Worm (Caenorhabditis elegans): ENCODE data around the gene col-103.

DNA sequence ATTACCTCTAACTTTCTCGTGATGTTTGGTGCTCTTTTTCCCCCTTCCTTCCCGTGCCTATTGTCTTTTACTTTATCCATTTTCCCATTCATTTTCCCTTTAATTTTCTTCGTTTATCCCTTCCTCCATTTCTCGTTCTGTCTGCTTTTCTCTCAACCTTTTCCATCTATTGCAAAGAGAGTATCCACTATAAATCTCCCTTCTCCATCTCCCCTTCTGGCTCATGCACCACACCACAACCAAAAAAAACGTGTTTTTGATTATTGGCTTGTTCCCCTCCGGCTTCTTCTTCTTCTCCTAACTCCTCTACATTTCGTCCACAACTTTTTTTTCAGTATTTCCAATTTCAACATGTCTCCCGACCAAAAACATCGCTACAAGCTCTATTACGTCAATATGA lies 3.2 kb downstream of the col-103 start, which contains the start of gene gst-40:
- no peak for TF ChIP-seq nhr-28 (tag; optimal IDR thresholded peaks at IDR 0.05)
- no peak for TF ChIP-seq egl-13 (tag; optimal IDR thresholded peaks at IDR 0.05)
- no peak for TF ChIP-seq alr-1 (tag; optimal IDR thresholded peaks at IDR 0.05; ENCODE audit: borderline replicate concordance)
- no peak for TF ChIP-seq nhr-76 (tag; optimal IDR thresholded peaks at IDR 0.05)
- no peak for TF ChIP-seq fkh-10 (GFP tag; optimal IDR thresholded peaks at IDR 0.05)
- TF ChIP-seq nhr-85 (tag), result no peak
- TF ChIP-seq ama-1 (optimal IDR thresholded peaks at IDR 0.05), result no peak
- TF ChIP-seq pax-3 (tag; optimal IDR thresholded peaks at IDR 0.05), result no peak
- TF ChIP-seq tbx-2 (tag; optimal IDR thresholded peaks at IDR 0.05), result peak; percentile 5
- TF ChIP-seq lin-39 (tag; optimal IDR thresholded peaks at IDR 0.05), result no peak
- TF ChIP-seq ztf-11 (tag; optimal IDR thresholded peaks at IDR 0.05), result no peak
- no peak for TF ChIP-seq sup-37 (GFP tag; optimal IDR thresholded peaks at IDR 0.05)
- no peak for TF ChIP-seq zag-1 (tag; optimal IDR thresholded peaks at IDR 0.05)
- no peak for TF ChIP-seq skn-1 (tag; optimal IDR thresholded peaks at IDR 0.05)

All from whole organism, L1 larva.